Worm (Caenorhabditis elegans) whole organism, early embryonic: ENCODE measurements around the gene nuo-5.

ENCODE experiments used
- ama-1 ChIP-seq: fragments of 150-350 bp; optimal IDR thresholded peaks from 2 replicates; lab custom pipeline; 2014
- hmg-4 ChIP-seq: fragments of 200-800 bp; sonication (Bioruptor generic); optimal IDR thresholded peaks from 2 replicates; lab custom pipeline; 2018; ENCODE audit warnings: mild to moderate bottlenecking, missing genetic modification characterization, missing compliant biosample characterization
- sea-1 ChIP-seq: fragments of 200-800 bp; sonication (Bioruptor generic); conservative IDR thresholded peaks from 2 replicates; pipeline ENCODE4 v1.3.6; 2022; ENCODE audit warnings: missing genetic modification characterization, missing compliant biosample characterization

DNA sequence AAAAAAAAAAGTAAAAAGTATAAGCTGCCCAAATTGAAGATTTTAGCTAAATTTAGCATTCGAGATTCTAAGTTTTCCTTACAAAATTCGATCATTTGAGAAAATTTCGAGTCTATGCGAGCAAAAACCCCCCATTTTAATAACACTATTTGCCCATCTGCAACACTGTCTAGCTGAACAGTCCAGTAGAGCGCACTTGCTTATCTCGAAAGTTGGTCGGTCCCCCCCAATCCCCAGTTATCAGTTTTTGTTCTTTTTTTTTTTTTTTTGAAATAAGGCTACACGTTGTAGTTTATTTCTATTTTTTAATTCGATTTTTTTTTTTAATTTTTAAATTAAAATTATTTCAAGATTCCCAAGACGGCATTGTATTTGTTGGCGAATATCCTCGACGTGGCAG is 41.1 kb upstream of the nuo-5 start:
- no peak for TF ChIP-seq hmg-4 (GFP tag; lab: Kevin White, UChicago)
- no peak for TF ChIP-seq ama-1 (lab: Kevin White, UChicago)
- TF ChIP-seq sea-1 (GFP tag; lab: Robert Waterston, UW), result no peak
